Fruit fly (Drosophila melanogaster): ENCODE measurements around the gene CG4991.

dm6 chrX:17077290-17078138, 14.1 kb upstream of the CG4991 start, which contains the start of gene wcy:
- peak; percentile 57 for TF ChIP-seq Abd-B (GFP tag; optimal IDR thresholded peaks at IDR 0.05)
- TF ChIP-seq psq (GFP tag; optimal IDR thresholded peaks at IDR 0.05): peak; percentile 95
- no peak for TF ChIP-seq pan (optimal IDR thresholded peaks at IDR 0.05)
- TF ChIP-seq OdsH (GFP tag; optimal IDR thresholded peaks at IDR 0.05): no peak
